Worm (Caenorhabditis elegans): Measurements from ENCODE around the gene grd-6.

ce11 chrV:9246260-9246659, 24.6 kb downstream of the grd-6 start, which contains the start of gene aat-2:
- TF ChIP-seq him-1 (tag; optimal IDR thresholded peaks at IDR 0.05), result no peak
- TF ChIP-seq dao-5 (tag; optimal IDR thresholded peaks at IDR 0.05), result no peak
- no peak for TF ChIP-seq W03F9.2 (tag; optimal IDR thresholded peaks at IDR 0.05)
